Worm (Caenorhabditis elegans) whole organism, L3 larva: ENCODE measurements around the gene T22E5.6.

Experiments used
- ZK546.5 ChIP-seq: sonication (generic microtip); optimal IDR thresholded peaks from 2 replicates; lab custom pipeline; 2017; ENCODE audit warnings: missing biosample characterization, missing genetic modification characterization
- ama-1 ChIP-seq: fragments of 150-350 bp; optimal IDR thresholded peaks from 2 replicates; lab custom pipeline; 2018
- fkh-2 ChIP-seq: fragments of 150-350 bp; optimal IDR thresholded peaks from 2 replicates; lab custom pipeline; 2014; ENCODE audit warnings: missing biosample characterization, missing genetic modification reagents, missing genetic modification characterization
- fos-1 ChIP-seq: fragments of 150-350 bp; optimal IDR thresholded peaks from 2 replicates; lab custom pipeline; 2014; ENCODE audit warnings: missing biosample characterization, missing genetic modification characterization
- nhr-237 ChIP-seq: fragments of 150-350 bp; optimal IDR thresholded peaks from 2 replicates; lab custom pipeline; 2014; ENCODE audit warnings: missing biosample characterization, missing genetic modification characterization
- nhr-76 ChIP-seq: fragments of 150-350 bp; sonication (generic microtip); optimal IDR thresholded peaks from 5 replicates; lab custom pipeline; 2014; ENCODE audit warnings: missing biosample characterization, missing genetic modification characterization
- snpc-4 ChIP-seq: fragments of 150-350 bp; optimal IDR thresholded peaks from 2 replicates; lab custom pipeline; 2014; ENCODE audit warnings: missing biosample characterization, missing genetic modification characterization
- tbx-2 ChIP-seq: sonication (generic microtip); optimal IDR thresholded peaks from 2 replicates; lab custom pipeline; 2016; ENCODE audit warnings: mild to moderate bottlenecking, missing genetic modification characterization, missing compliant biosample characterization
- unc-39 ChIP-seq: sonication (generic microtip); optimal IDR thresholded peaks from 4 replicates; lab custom pipeline; 2017; ENCODE audit warnings: missing biosample characterization, missing genetic modification characterization
- zag-1 ChIP-seq: fragments of 150-350 bp; optimal IDR thresholded peaks from 2 replicates; lab custom pipeline; 2014; ENCODE audit warnings: missing biosample characterization, missing genetic modification characterization

DNA sequence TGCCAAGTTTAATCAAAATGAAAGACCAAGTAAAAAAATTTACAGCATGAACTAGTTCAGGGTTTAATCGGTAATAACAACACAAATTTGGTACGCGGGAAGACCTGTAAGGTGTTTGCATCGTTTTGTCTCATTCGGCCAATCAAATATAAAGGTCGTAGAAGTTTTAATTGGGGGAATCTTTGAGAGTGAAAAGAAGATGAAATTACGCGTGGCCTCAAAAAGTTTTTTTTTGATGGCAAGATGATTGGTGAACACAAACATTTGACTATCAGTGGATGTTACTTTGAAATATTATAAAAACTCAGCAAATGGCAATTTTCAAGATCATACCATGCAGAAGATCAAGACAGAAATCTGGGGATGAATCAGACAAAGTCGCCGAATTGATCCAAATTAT is 39.0 kb upstream of the T22E5.6 start, which contains the start of gene nas-33:
- TF ChIP-seq fos-1 (tag; lab: Kevin White, UChicago) (no peak), tbx-2 (no peak), ZK546.5 (tag; lab: Kevin White, UChicago) (no peak), fkh-2 (tag; lab: Kevin White, UChicago) (no peak), nhr-76 (tag; lab: Kevin White, UChicago) (no peak), ama-1 (lab: Kevin White, UChicago) (no peak), unc-39 (tag; lab: Kevin White, UChicago) (no peak), zag-1 (no peak), snpc-4 (tag; lab: Kevin White, UChicago) (no peak), nhr-237 (no peak)
